Fruit fly (Drosophila melanogaster): Measurements from ENCODE around the gene CG33928.

DNA sequence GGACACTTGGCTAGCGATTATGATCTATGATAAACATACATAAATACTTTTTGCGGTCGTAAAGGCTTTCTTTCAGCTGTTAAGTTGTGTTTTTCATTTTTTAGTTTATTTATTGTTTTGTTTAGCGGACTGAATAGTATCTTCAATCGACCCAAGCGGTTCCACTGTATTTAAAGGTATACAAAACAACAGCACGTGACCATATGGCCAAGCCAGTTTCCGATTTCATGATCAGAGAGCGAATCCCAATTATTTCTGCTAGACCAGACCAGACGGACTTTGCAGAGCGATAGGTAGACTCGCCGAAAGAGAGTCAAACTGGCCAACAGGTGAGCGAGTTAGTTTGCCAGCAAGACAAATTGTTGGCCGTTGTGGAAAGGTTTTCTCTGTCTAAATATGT lies 35.1 kb upstream of the CG33928 start, which contains the start of gene Sgt:
- TF ChIP-seq Sox15 (GFP tag; optimal IDR thresholded peaks at IDR 0.05), result no peak
- no peak for TF ChIP-seq CG34406 (GFP tag; optimal IDR thresholded peaks at IDR 0.05)
